Fruit fly (Drosophila melanogaster) whole organism, embryonic: ENCODE measurements around the gene Rpp14a.
A peak's percentile ranks its signal among the peaks of the same experiment; 100 is the strongest.

Experiments
- CG11504 ChIP-seq: fragments of 200-800 bp; sonication (Bioruptor generic); optimal IDR thresholded peaks from 3 replicates; lab custom pipeline; 2019; ENCODE audit warnings: missing biosample characterization, mild to moderate bottlenecking, missing genetic modification characterization, moderate library complexity
- CG15479 ChIP-seq: fragments of 200-800 bp; sonication (Bioruptor generic); optimal IDR thresholded peaks from 3 replicates; lab custom pipeline; 2019; ENCODE audit warnings: missing biosample characterization, mild to moderate bottlenecking, missing genetic modification characterization, moderate library complexity
- CG1603 ChIP-seq: fragments of 200-800 bp; sonication (Bioruptor generic); optimal IDR thresholded peaks from 2 replicates; lab custom pipeline; 2019; ENCODE audit warnings: missing biosample characterization, mild to moderate bottlenecking, missing genetic modification characterization, moderate library complexity
- CG1647 ChIP-seq: fragments of 200-800 bp; sonication (Bioruptor generic); optimal IDR thresholded peaks from 3 replicates; lab custom pipeline; 2016; ENCODE audit warnings: missing biosample characterization, missing genetic modification characterization
- CG1792 ChIP-seq: fragments of 200-800 bp; sonication (Bioruptor generic); optimal IDR thresholded peaks from 2 replicates; lab custom pipeline; 2016; ENCODE audit warnings: missing biosample characterization, missing genetic modification characterization
- CG30403 ChIP-seq: fragments of 200-800 bp; sonication (Bioruptor generic); optimal IDR thresholded peaks from 3 replicates; lab custom pipeline; 2016; ENCODE audit warnings: missing biosample characterization, missing genetic modification characterization
- CG3163 ChIP-seq: fragments of 200-800 bp; sonication (Bioruptor generic); optimal IDR thresholded peaks from 3 replicates; lab custom pipeline; 2016; ENCODE audit warnings: missing biosample characterization, missing genetic modification characterization
- CG32532 ChIP-seq: fragments of 200-800 bp; sonication (Bioruptor generic); IDR thresholded peaks from 2 replicates; pipeline ENCODE4 v1.3.6; 2022; ENCODE audit warnings: missing biosample characterization, missing genetic modification characterization
- CG4424 ChIP-seq: fragments of 200-800 bp; sonication (Bioruptor generic); optimal IDR thresholded peaks from 3 replicates; lab custom pipeline; 2016; ENCODE audit warnings: missing biosample characterization, missing genetic modification characterization
- CG6689 ChIP-seq: fragments of 200-800 bp; sonication (Bioruptor generic); IDR thresholded peaks from 2 replicates; pipeline ENCODE4 v1.3.6; 2022; ENCODE audit warnings: missing biosample characterization, missing genetic modification characterization
- CG7357 ChIP-seq: fragments of 200-800 bp; sonication (Bioruptor generic); IDR thresholded peaks from 3 replicates; pipeline ENCODE4 v1.3.6; 2022; ENCODE audit warnings: missing biosample characterization, missing genetic modification characterization
- CG7928 ChIP-seq: fragments of 200-800 bp; sonication (Bioruptor generic); optimal IDR thresholded peaks from 2 replicates; lab custom pipeline; 2017; ENCODE audit warnings: missing biosample characterization, mild to moderate bottlenecking, missing genetic modification characterization
- CG8281 ChIP-seq: fragments of 200-800 bp; sonication (Bioruptor generic); optimal IDR thresholded peaks from 2 replicates; lab custom pipeline; 2018; ENCODE audit warnings: missing biosample characterization, mild to moderate bottlenecking, missing genetic modification characterization, moderate library complexity
- CG8290 ChIP-seq, 3 experiments: fragments of 200-800 bp; sonication (Bioruptor generic); optimal IDR thresholded peaks; 2 replicates each; lab custom pipeline; 2016 to 2019; ENCODE audit warnings: missing biosample characterization in 3 of 3, missing genetic modification characterization in 3 of 3, mild to moderate bottlenecking in 2 of 3, moderate library complexity in 1 of 3
- CG8388 ChIP-seq: fragments of 200-800 bp; sonication (Bioruptor generic); optimal IDR thresholded peaks from 2 replicates; lab custom pipeline; 2019; ENCODE audit warnings: missing biosample characterization, mild to moderate bottlenecking, missing genetic modification characterization, moderate library complexity
- CG8765 ChIP-seq: fragments of 200-800 bp; sonication (Bioruptor generic); IDR thresholded peaks from 2 replicates; pipeline ENCODE4 v1.3.6; 2022; ENCODE audit warnings: missing biosample characterization, missing genetic modification characterization
- CG8944 ChIP-seq: fragments of 200-800 bp; sonication (Bioruptor generic); optimal IDR thresholded peaks from 3 replicates; lab custom pipeline; 2016; ENCODE audit warnings: missing biosample characterization, missing genetic modification characterization
- CG9437 ChIP-seq: fragments of 200-800 bp; sonication (Bioruptor generic); optimal IDR thresholded peaks from 2 replicates; lab custom pipeline; 2018; ENCODE audit warnings: missing biosample characterization, mild to moderate bottlenecking, missing genetic modification characterization
- D19B ChIP-seq: fragments of 200-800 bp; sonication (Bioruptor generic); optimal IDR thresholded peaks from 2 replicates; lab custom pipeline; 2017; ENCODE audit warnings: missing biosample characterization, mild to moderate bottlenecking, missing genetic modification characterization
- Dek ChIP-seq: fragments of 200-800 bp; sonication (Bioruptor generic); optimal IDR thresholded peaks from 3 replicates; lab custom pipeline; 2019; ENCODE audit warnings: missing biosample characterization, mild to moderate bottlenecking, missing genetic modification characterization, moderate library complexity
- Drgx ChIP-seq: fragments of 200-800 bp; sonication (Bioruptor generic); IDR thresholded peaks from 2 replicates; pipeline ENCODE4 v1.3.6; 2022; ENCODE audit warnings: missing biosample characterization, missing genetic modification characterization
- HHEX ChIP-seq: fragments of 200-800 bp; sonication (Bioruptor generic); optimal IDR thresholded peaks from 3 replicates; lab custom pipeline; 2017; ENCODE audit warnings: missing biosample characterization, mild to moderate bottlenecking, missing genetic modification characterization, missing genetic modification reagents
- Hmx ChIP-seq: fragments of 200-800 bp; sonication (Bioruptor generic); optimal IDR thresholded peaks from 2 replicates; lab custom pipeline; 2016; ENCODE audit warnings: missing biosample characterization, missing genetic modification characterization
- Hr39 ChIP-seq: fragments of >200 bp; optimal IDR thresholded peaks from 2 replicates; lab custom pipeline; 2017
- NfI ChIP-seq: fragments of 200-800 bp; sonication (Bioruptor generic); optimal IDR thresholded peaks from 3 replicates; lab custom pipeline; 2018; ENCODE audit warnings: missing biosample characterization, mild to moderate bottlenecking, missing genetic modification characterization, moderate library complexity
- Six4 ChIP-seq: fragments of 200-800 bp; sonication (Bioruptor generic); optimal IDR thresholded peaks from 2 replicates; lab custom pipeline; 2016; ENCODE audit warnings: missing biosample characterization, missing genetic modification characterization
- Tbp ChIP-seq: fragments of >200 bp; optimal IDR thresholded peaks from 2 replicates; lab custom pipeline; 2018; ENCODE audit warnings: missing biosample characterization, missing genetic modification characterization
- ac ChIP-seq: fragments of 200-800 bp; sonication (Bioruptor generic); optimal IDR thresholded peaks from 3 replicates; lab custom pipeline; 2017; ENCODE audit warnings: missing biosample characterization, mild to moderate bottlenecking, missing genetic modification characterization
- ash1 ChIP-seq: fragments of 200-800 bp; sonication (Bioruptor generic); optimal IDR thresholded peaks from 2 replicates; lab custom pipeline; 2018; ENCODE audit warnings: missing biosample characterization, mild to moderate bottlenecking, missing genetic modification characterization
- az2 ChIP-seq: fragments of 200-800 bp; sonication (Bioruptor generic); optimal IDR thresholded peaks from 3 replicates; lab custom pipeline; 2016; ENCODE audit warnings: missing biosample characterization, missing genetic modification characterization
- bowl ChIP-seq: fragments of 200-800 bp; sonication (Bioruptor generic); IDR thresholded peaks from 2 replicates; pipeline ENCODE4 v1.3.6; 2022; ENCODE audit warnings: missing biosample characterization, missing genetic modification characterization
- br ChIP-seq: fragments of >200 bp; optimal IDR thresholded peaks from 2 replicates; lab custom pipeline; 2017
- btn ChIP-seq: fragments of 200-800 bp; sonication (Bioruptor generic); optimal IDR thresholded peaks from 2 replicates; lab custom pipeline; 2016; ENCODE audit warnings: missing biosample characterization, missing genetic modification characterization
- croc ChIP-seq: fragments of 200-800 bp; sonication (Bioruptor generic); conservative IDR thresholded peaks from 3 replicates; pipeline ENCODE4 v1.3.6; 2022; ENCODE audit warnings: missing biosample characterization, missing genetic modification characterization
- dmrt11E ChIP-seq: fragments of 200-800 bp; sonication (Bioruptor generic); optimal IDR thresholded peaks from 3 replicates; lab custom pipeline; 2018; ENCODE audit warnings: missing biosample characterization, mild to moderate bottlenecking, missing genetic modification characterization, moderate library complexity
- emc ChIP-seq: fragments of 200-800 bp; sonication (Bioruptor generic); optimal IDR thresholded peaks from 2 replicates; lab custom pipeline; 2016; ENCODE audit warnings: missing biosample characterization, missing genetic modification characterization
- fru ChIP-seq: fragments of >200 bp; optimal IDR thresholded peaks from 2 replicates; lab custom pipeline; 2017
- pan ChIP-seq, 4 experiments: fragments of >200 bp in 3 of 4; fragments of 200-800 bp in 1 of 4; sonication (Bioruptor generic) in 1 of 4; optimal IDR thresholded peaks in 3 of 4; IDR thresholded peaks in 1 of 4; 2 replicates each; pipeline versions ENCODE4 v1.3.6 to Lab custom; 2017 to 2022; ENCODE audit warnings: missing biosample characterization in 2 of 4, missing genetic modification characterization in 2 of 4, mixed read lengths in 1 of 4
- pros ChIP-seq: fragments of 200-800 bp; sonication (Bioruptor generic); optimal IDR thresholded peaks from 3 replicates; lab custom pipeline; 2019; ENCODE audit warnings: missing biosample characterization, mild to moderate bottlenecking, missing genetic modification characterization, moderate library complexity
- pzg ChIP-seq: fragments of 200-800 bp; sonication (Bioruptor generic); optimal IDR thresholded peaks from 3 replicates; lab custom pipeline; 2018; ENCODE audit warnings: missing biosample characterization, mild to moderate bottlenecking, missing genetic modification characterization, moderate library complexity
- run ChIP-seq: fragments of 200-800 bp; sonication (Bioruptor generic); optimal IDR thresholded peaks from 3 replicates; lab custom pipeline; 2018; ENCODE audit warnings: missing biosample characterization, mild to moderate bottlenecking, missing genetic modification characterization
- sc ChIP-seq, 3 experiments: fragments of >200 bp in 2 of 3; fragments of 200-800 bp in 1 of 3; sonication (Bioruptor generic) in 1 of 3; optimal IDR thresholded peaks; 2 replicates in 2 of 3; 3 replicates in 1 of 3; lab custom pipeline; 2017; ENCODE audit warnings: mild to moderate bottlenecking in 1 of 3, missing biosample characterization in 1 of 3, missing genetic modification characterization in 1 of 3, missing genetic modification reagents in 1 of 3
- schlank ChIP-seq: fragments of 200-800 bp; sonication (Bioruptor generic); optimal IDR thresholded peaks from 2 replicates; lab custom pipeline; 2018; ENCODE audit warnings: missing biosample characterization, mild to moderate bottlenecking, missing genetic modification characterization
- sens-2 ChIP-seq: fragments of 200-800 bp; sonication (Bioruptor generic); IDR thresholded peaks from 2 replicates; pipeline ENCODE4 v1.3.6; 2022; ENCODE audit warnings: missing biosample characterization, missing genetic modification characterization
- sim ChIP-seq: fragments of 200-800 bp; sonication (Bioruptor generic); IDR thresholded peaks from 2 replicates; pipeline ENCODE4 v1.3.6; 2022; ENCODE audit warnings: missing biosample characterization, missing genetic modification characterization
- slou ChIP-seq: fragments of 200-800 bp; sonication (Bioruptor generic); optimal IDR thresholded peaks from 3 replicates; lab custom pipeline; 2016; ENCODE audit warnings: missing biosample characterization, missing genetic modification characterization
- sna ChIP-seq: fragments of 200-800 bp; sonication (Bioruptor generic); IDR thresholded peaks from 2 replicates; pipeline ENCODE4 v1.3.6; 2022; ENCODE audit warnings: missing biosample characterization, missing genetic modification characterization; ENCODE audit not compliant: partially characterized antibody
- ssp ChIP-seq: fragments of 200-800 bp; sonication (Bioruptor generic); IDR thresholded peaks from 2 replicates; pipeline ENCODE4 v1.3.6; 2022; ENCODE audit warnings: missing biosample characterization, missing genetic modification characterization
- usp ChIP-seq: fragments of >200 bp; optimal IDR thresholded peaks from 2 replicates; lab custom pipeline; 2017; ENCODE audit warnings: missing biosample characterization, missing genetic modification characterization
- zen ChIP-seq: fragments of 200-800 bp; sonication (Bioruptor generic); optimal IDR thresholded peaks from 3 replicates; lab custom pipeline; 2018; ENCODE audit warnings: missing biosample characterization, mild to moderate bottlenecking, missing genetic modification characterization, moderate library complexity
- zf30C ChIP-seq: fragments of 200-800 bp; sonication (Bioruptor generic); optimal IDR thresholded peaks from 3 replicates; lab custom pipeline; 2018; ENCODE audit warnings: missing biosample characterization, mild to moderate bottlenecking, missing genetic modification characterization

Rpp14a gene

dm6 chr3R:30092700-30093044, 36.0 kb downstream of the Rpp14a start (continued):
- peak; percentile 91 for TF ChIP-seq CG32532
- TF ChIP-seq CG1647 (GFP tag; lab: Kevin White, UChicago): peak; percentile 85
- peak; percentile 87 for TF ChIP-seq run (tag; lab: Kevin White, UChicago)
- TF ChIP-seq CG7928: peak; percentile 54
- TF ChIP-seq CG1603 (tag; lab: Kevin White, UChicago): peak; percentile 82
- no peak for TF ChIP-seq usp (GFP tag; lab: Kevin White, UChicago)
- peak; percentile 83 for TF ChIP-seq CG8388 (GFP tag; lab: Kevin White, UChicago)
- peak; percentile 86 for TF ChIP-seq CG11504
- TF ChIP-seq CG9437 (GFP tag; lab: Kevin White, UChicago): peak; percentile 61
- TF ChIP-seq sc (optimal IDR thresholded peaks at IDR 0.05; lab: Kevin White, UChicago): no peak
- TF ChIP-seq sc (GFP tag; optimal IDR thresholded peaks at IDR 0.05; lab: Kevin White, UChicago): peak; percentile 43
- peak; percentile 83 for TF ChIP-seq Drgx
- peak; percentile 86 for TF ChIP-seq NfI (GFP tag; lab: Kevin White, UChicago)
- no peak for TF ChIP-seq pros
- TF ChIP-seq croc: peak; percentile 60; the same call in 2 of the 3 replicates
- no peak for TF ChIP-seq slou
- no peak for TF ChIP-seq sna
- peak; percentile 26 for TF ChIP-seq Hmx (GFP tag; lab: Kevin White, UChicago)
- peak; percentile 68 for TF ChIP-seq sim
- TF ChIP-seq schlank (tag; lab: Kevin White, UChicago): peak; percentile 81
- TF ChIP-seq D19B: peak; percentile 21
- peak; percentile 90 for TF ChIP-seq CG30403 (GFP tag; lab: Kevin White, UChicago)
- peak; percentile 57 for TF ChIP-seq emc (GFP tag; lab: Kevin White, UChicago)
- peak; percentile 86 for TF ChIP-seq HHEX (GFP tag; lab: Kevin White, UChicago)
- TF ChIP-seq ac (GFP tag; lab: Kevin White, UChicago): no peak
- TF ChIP-seq CG8281 (tag; lab: Kevin White, UChicago): peak; percentile 41
- peak; percentile 81 for TF ChIP-seq CG8944 (GFP tag; lab: Kevin White, UChicago)
- TF ChIP-seq Tbp: no peak
- TF ChIP-seq zen: peak; percentile 67
- TF ChIP-seq CG6689 (GFP tag; lab: Robert Waterston, UW): peak; percentile 84
- TF ChIP-seq dmrt11E (tag; lab: Kevin White, UChicago): peak; percentile 41
- TF ChIP-seq bowl: peak; percentile 63
- TF ChIP-seq CG8290 (GFP tag; optimal IDR thresholded peaks at IDR 0.05; lab: Kevin White, UChicago): peak; percentile 37
- TF ChIP-seq CG8290 (tag; optimal IDR thresholded peaks at IDR 0.05; lab: Kevin White, UChicago): peak in 1 of 2 experiments; percentile 90
- peak; percentile 76 for TF ChIP-seq ssp (GFP tag; lab: Robert Waterston, UW)
- no peak for TF ChIP-seq CG15479 (GFP tag; lab: Kevin White, UChicago)
- TF ChIP-seq pzg (GFP tag; lab: Kevin White, UChicago): peak; percentile 4
- peak; percentile 69 for TF ChIP-seq zf30C (GFP tag; lab: Kevin White, UChicago)
- TF ChIP-seq btn (GFP tag; lab: Kevin White, UChicago): peak; percentile 74
- TF ChIP-seq CG8765 (GFP tag; lab: Robert Waterston, UW): 0 out of 2 replicates have a peak, but pooled peaks have one; percentile 58
- TF ChIP-seq sens-2 (GFP tag; lab: Robert Waterston, UW): peak; percentile 78
- peak; percentile 70 for TF ChIP-seq CG1792
- TF ChIP-seq pan (optimal IDR thresholded peaks at IDR 0.05; lab: Kevin White, UChicago): no peak
- peak in 1 of 2 experiments; percentile 86 for TF ChIP-seq pan (GFP tag; optimal IDR thresholded peaks at IDR 0.05 in 1 of 2, IDR thresholded peaks at IDR 0.05 in 1 of 2)
- TF ChIP-seq CG3163 (GFP tag; lab: Kevin White, UChicago): peak; percentile 66
- peak; percentile 76 for TF ChIP-seq Six4 (GFP tag; lab: Kevin White, UChicago)
- TF ChIP-seq fru (lab: Kevin White, UChicago): no peak
- no peak for TF ChIP-seq br (lab: Kevin White, UChicago)
- TF ChIP-seq CG7357 (GFP tag; lab: Robert Waterston, UW): peak; percentile 78
- no peak for TF ChIP-seq ash1 (GFP tag; lab: Kevin White, UChicago)
- peak; percentile 65 for TF ChIP-seq CG4424 (GFP tag; lab: Kevin White, UChicago)
- peak; percentile 82 for TF ChIP-seq az2
- TF ChIP-seq Hr39 (lab: Kevin White, UChicago): no peak
- TF ChIP-seq Dek: peak; percentile 79
